Worm (Caenorhabditis elegans) whole organism, L3 larva: Measurements from ENCODE around the gene mksr-2.
A peak's percentile ranks its signal among the peaks of the same experiment; 100 is the strongest.

Source experiments
- R02D3.7 ChIP-seq: fragments of 150-350 bp; optimal IDR thresholded peaks from 2 replicates; lab custom pipeline; 2014; ENCODE audit warnings: missing biosample characterization, missing genetic modification characterization
- ZK546.5 ChIP-seq: sonication (generic microtip); optimal IDR thresholded peaks from 2 replicates; lab custom pipeline; 2017; ENCODE audit warnings: missing biosample characterization, missing genetic modification characterization
- ama-1 ChIP-seq: fragments of 150-350 bp; optimal IDR thresholded peaks from 2 replicates; lab custom pipeline; 2018
- ceh-16 ChIP-seq: sonication (generic microtip); optimal IDR thresholded peaks from 2 replicates; lab custom pipeline; 2017; ENCODE audit warnings: missing biosample characterization, missing genetic modification characterization
- ceh-28 ChIP-seq: fragments of 150-350 bp; optimal IDR thresholded peaks from 2 replicates; lab custom pipeline; 2014; ENCODE audit warnings: missing biosample characterization, missing genetic modification reagents, missing genetic modification characterization
- ceh-82 ChIP-seq: fragments of 150-350 bp; optimal IDR thresholded peaks from 2 replicates; lab custom pipeline; 2014; ENCODE audit warnings: missing biosample characterization, missing genetic modification characterization
- ceh-9 ChIP-seq: sonication (generic microtip); optimal IDR thresholded peaks from 2 replicates; lab custom pipeline; 2018; ENCODE audit warnings: missing biosample characterization, missing genetic modification characterization
- daf-12 ChIP-seq: fragments of 150-350 bp; optimal IDR thresholded peaks from 2 replicates; lab custom pipeline; 2014; ENCODE audit warnings: missing biosample characterization, missing genetic modification reagents, missing genetic modification characterization
- elt-2 ChIP-seq: sonication (generic microtip); optimal IDR thresholded peaks from 2 replicates; lab custom pipeline; 2016; ENCODE audit warnings: missing genetic modification reagents, mild to moderate bottlenecking, missing genetic modification characterization, missing compliant biosample characterization
- eor-1 ChIP-seq, 2 experiments: fragments of 150-350 bp; optimal IDR thresholded peaks; 2 replicates each; lab custom pipeline; 2014 to 2018; ENCODE audit warnings: missing biosample characterization in 2 of 2, missing genetic modification characterization in 2 of 2
- fkh-10 ChIP-seq: sonication (generic microtip); optimal IDR thresholded peaks from 2 replicates; lab custom pipeline; 2017; ENCODE audit warnings: missing biosample characterization, missing genetic modification reagents, missing genetic modification characterization
- fos-1 ChIP-seq: fragments of 150-350 bp; optimal IDR thresholded peaks from 2 replicates; lab custom pipeline; 2014; ENCODE audit warnings: missing biosample characterization, missing genetic modification characterization
- hmg-11 ChIP-seq: sonication (generic microtip); optimal IDR thresholded peaks from 2 replicates; lab custom pipeline; 2016; ENCODE audit warnings: missing genetic modification characterization, missing compliant biosample characterization
- jun-1 ChIP-seq: fragments of 150-350 bp; optimal IDR thresholded peaks from 2 replicates; lab custom pipeline; 2014; ENCODE audit warnings: missing biosample characterization, missing genetic modification reagents, missing genetic modification characterization
- lin-15B ChIP-seq: fragments of 150-350 bp; optimal IDR thresholded peaks from 2 replicates; lab custom pipeline; 2014; ENCODE audit warnings: missing biosample characterization, missing genetic modification characterization
- lin-39 ChIP-seq: fragments of 150-350 bp; optimal IDR thresholded peaks from 2 replicates; lab custom pipeline; 2018; ENCODE audit warnings: missing biosample characterization, missing genetic modification reagents, missing genetic modification characterization
- lsy-12 ChIP-seq: sonication (generic microtip); optimal IDR thresholded peaks from 2 replicates; lab custom pipeline; 2016; ENCODE audit warnings: mild to moderate bottlenecking, missing genetic modification characterization, missing compliant biosample characterization
- mdl-1 ChIP-seq: fragments of 150-350 bp; optimal IDR thresholded peaks from 2 replicates; lab custom pipeline; 2014; ENCODE audit warnings: missing biosample characterization, missing genetic modification characterization
- mml-1 ChIP-seq: fragments of 150-350 bp; sonication (generic microtip); optimal IDR thresholded peaks from 3 replicates; lab custom pipeline; 2014; ENCODE audit warnings: missing biosample characterization, missing genetic modification characterization
- nfya-1 ChIP-seq: sonication (generic microtip); optimal IDR thresholded peaks from 2 replicates; lab custom pipeline; 2017; ENCODE audit warnings: missing genetic modification characterization, mild to moderate bottlenecking, missing compliant biosample characterization, antibody characterized with exemption, moderate library complexity; ENCODE audit not compliant: insufficient read depth
- nhr-11 ChIP-seq: fragments of 150-350 bp; optimal IDR thresholded peaks from 2 replicates; lab custom pipeline; 2014; ENCODE audit warnings: missing biosample characterization, missing genetic modification characterization
- nhr-12 ChIP-seq: fragments of 150-350 bp; optimal IDR thresholded peaks from 2 replicates; lab custom pipeline; 2014; ENCODE audit warnings: missing biosample characterization, missing genetic modification characterization
- nhr-28 ChIP-seq: fragments of 150-350 bp; optimal IDR thresholded peaks from 2 replicates; lab custom pipeline; 2014; ENCODE audit warnings: missing biosample characterization, missing genetic modification characterization
- nhr-43 ChIP-seq: sonication (generic microtip); optimal IDR thresholded peaks from 2 replicates; lab custom pipeline; 2016; ENCODE audit warnings: mild to moderate bottlenecking, missing genetic modification characterization, missing compliant biosample characterization; ENCODE audit not compliant: poor library complexity, severe bottlenecking
- nhr-67 ChIP-seq: fragments of 150-350 bp; optimal IDR thresholded peaks from 2 replicates; lab custom pipeline; 2014; ENCODE audit warnings: missing biosample characterization, missing genetic modification characterization
- nhr-77 ChIP-seq: fragments of 150-350 bp; optimal IDR thresholded peaks from 2 replicates; lab custom pipeline; 2014; ENCODE audit warnings: missing biosample characterization, missing genetic modification characterization
- pha-4 ChIP-seq: fragments of 150-350 bp; optimal IDR thresholded peaks from 2 replicates; lab custom pipeline; 2014; ENCODE audit warnings: missing biosample characterization, missing genetic modification reagents, missing genetic modification characterization
- pqm-1 ChIP-seq: fragments of 150-350 bp; optimal IDR thresholded peaks from 2 replicates; lab custom pipeline; 2017; ENCODE audit warnings: missing biosample characterization, missing genetic modification characterization, inconsistent platforms
- sea-2 ChIP-seq: fragments of 150-350 bp; sonication (generic microtip); optimal IDR thresholded peaks from 4 replicates; lab custom pipeline; 2014; ENCODE audit warnings: missing biosample characterization, missing genetic modification reagents, missing genetic modification characterization
- tbx-2 ChIP-seq: sonication (generic microtip); optimal IDR thresholded peaks from 2 replicates; lab custom pipeline; 2016; ENCODE audit warnings: mild to moderate bottlenecking, missing genetic modification characterization, missing compliant biosample characterization
- unc-39 ChIP-seq: sonication (generic microtip); optimal IDR thresholded peaks from 4 replicates; lab custom pipeline; 2017; ENCODE audit warnings: missing biosample characterization, missing genetic modification characterization
- ztf-4 ChIP-seq: fragments of 150-350 bp; optimal IDR thresholded peaks from 2 replicates; lab custom pipeline; 2014; ENCODE audit warnings: missing biosample characterization, missing genetic modification characterization

The mksr-2 gene

ce11 chrIV:2316273-2316672, 9.9 kb upstream of the mksr-2 start, which contains the start of gene Y38F2AL.12:
Gene Y38F2AL.12 (plus strand): TSS chrIV:2316573.
- TF ChIP-seq ceh-9 (tag; lab: Kevin White, UChicago) (no peak), mml-1 (tag; lab: Kevin White, UChicago) (no peak), daf-12 (tag; lab: Kevin White, UChicago) (no peak), nhr-77 (tag; lab: Kevin White, UChicago) (no peak), ztf-4 (no peak), pha-4 (tag; lab: Kevin White, UChicago) (no peak), nfya-1 (no peak), nhr-67 (tag; lab: Kevin White, UChicago) (no peak), R02D3.7 (tag; lab: Kevin White, UChicago) (no peak)

ce11 chrIV:2315545-2315995, 9.2 kb upstream of the mksr-2 start, which contains the start of gene vha-3:
Gene vha-3 (minus strand): TSS chrIV:2315945.
- TF ChIP-seq daf-12 (tag; lab: Kevin White, UChicago) (no peak), ceh-28 (tag; lab: Kevin White, UChicago) (no peak), nhr-11 (tag; lab: Kevin White, UChicago) (no peak), lin-15B (no peak), ama-1 (lab: Kevin White, UChicago) (peak; percentile 48), ceh-82 (tag; lab: Kevin White, UChicago) (no peak), sea-2 (GFP tag; lab: Kevin White, UChicago) (no peak)

- peak; percentile 52 for TF ChIP-seq pqm-1 (tag; lab: Kevin White, UChicago)
- no peak for TF ChIP-seq mdl-1
- TF ChIP-seq ceh-28 (tag; lab: Kevin White, UChicago) = peak; percentile 84
- TF ChIP-seq nhr-28 (tag; lab: Kevin White, UChicago) = no peak
- TF ChIP-seq eor-1 (tag; optimal IDR thresholded peaks at IDR 0.05; lab: Kevin White, UChicago) = no peak
- no peak for TF ChIP-seq nhr-12 (tag; lab: Kevin White, UChicago)
- no peak for TF ChIP-seq tbx-2
These were observed 8.5 kb upstream of the mksr-2 start for ce11 chrIV:2314862-2315261.

ce11 chrIV:2313721-2314683, 7.7 kb upstream of the mksr-2 start, which contains the start of gene vha-11:
Gene vha-11 (minus strand): TSS chrIV:2314567.
- TF ChIP-seq ceh-28 (tag; lab: Kevin White, UChicago) (peak; percentile 86), tbx-2 (no peak), ama-1 (lab: Kevin White, UChicago) (peak; percentile 44), ceh-16 (tag; lab: Kevin White, UChicago) (no peak), lin-39 (tag; lab: Kevin White, UChicago) (no peak), lin-15B (peak; percentile 1), nhr-43 (tag; lab: Kevin White, UChicago) (peak; percentile 1), elt-2 (tag; lab: Kevin White, UChicago) (peak; percentile 1), lsy-12 (no peak), fkh-10 (GFP tag; lab: Kevin White, UChicago) (no peak), fos-1 (tag; lab: Kevin White, UChicago) (no peak), ZK546.5 (tag; lab: Kevin White, UChicago) (no peak)

ce11 chrIV:2311554-2311953, 5.2 kb upstream of the mksr-2 start:
- TF ChIP-seq hmg-11 = no peak
- TF ChIP-seq lin-15B = peak; percentile 18

- no peak for TF ChIP-seq nhr-28 (tag; lab: Kevin White, UChicago)
- TF ChIP-seq unc-39 = no peak
- no peak for TF ChIP-seq jun-1 (tag; lab: Kevin White, UChicago)
These were observed 1.9 kb upstream of the mksr-2 start for ce11 chrIV:2308203-2308602.
